Worm (Caenorhabditis elegans) whole organism, early embryonic: ENCODE results near the gene F39E9.6.
"Not testable (repeated sequence)": the region's sequence is repeated elsewhere in the genome, so short reads cannot be mapped to it uniquely, and the experiment has no call there.

Source experiments
- B0310.2 ChIP-seq: sonication (generic microtip); optimal IDR thresholded peaks from 2 replicates; lab custom pipeline; 2016; ENCODE audit warnings: mild to moderate bottlenecking, missing genetic modification characterization, missing compliant biosample characterization
- F13C5.2 ChIP-seq: sonication (generic microtip); optimal IDR thresholded peaks from 2 replicates; lab custom pipeline; 2017; ENCODE audit warnings: mild to moderate bottlenecking, missing genetic modification characterization, inconsistent platforms, missing compliant biosample characterization
- aly-1 ChIP-seq: sonication (generic microtip); optimal IDR thresholded peaks from 2 replicates; lab custom pipeline; 2016; ENCODE audit warnings: missing genetic modification characterization, missing compliant biosample characterization
- ama-1 ChIP-seq: fragments of 150-350 bp; optimal IDR thresholded peaks from 2 replicates; lab custom pipeline; 2014
- ceh-13 ChIP-seq: fragments of 200-800 bp; sonication (Bioruptor generic); optimal IDR thresholded peaks from 2 replicates; lab custom pipeline; 2018; ENCODE audit warnings: mild to moderate bottlenecking, missing genetic modification characterization, missing compliant biosample characterization
- ceh-36 ChIP-seq: sonication (generic microtip); optimal IDR thresholded peaks from 2 replicates; lab custom pipeline; 2016; ENCODE audit warnings: missing genetic modification characterization, inconsistent platforms, missing compliant biosample characterization
- ets-7 ChIP-seq: sonication (generic microtip); optimal IDR thresholded peaks from 2 replicates; lab custom pipeline; 2016; ENCODE audit warnings: missing genotype, missing genetic modification characterization, missing compliant biosample characterization
- flt-1 ChIP-seq: fragments of 200-800 bp; sonication (Bioruptor generic); IDR thresholded peaks from 2 replicates; pipeline ENCODE4 v1.3.6; 2022; ENCODE audit warnings: missing genetic modification characterization, missing compliant biosample characterization
- hmbx-1 ChIP-seq: sonication (generic microtip); optimal IDR thresholded peaks from 2 replicates; lab custom pipeline; 2016; ENCODE audit warnings: mild to moderate bottlenecking, missing genetic modification characterization, missing compliant biosample characterization
- hmg-4 ChIP-seq: fragments of 200-800 bp; sonication (Bioruptor generic); optimal IDR thresholded peaks from 2 replicates; lab custom pipeline; 2018; ENCODE audit warnings: mild to moderate bottlenecking, missing genetic modification characterization, missing compliant biosample characterization
- hnd-1 ChIP-seq: sonication (generic microtip); optimal IDR thresholded peaks from 2 replicates; lab custom pipeline; 2016; ENCODE audit warnings: missing genetic modification characterization, missing compliant biosample characterization
- pes-1 ChIP-seq: fragments of 200-800 bp; sonication (Bioruptor generic); IDR thresholded peaks from 2 replicates; pipeline ENCODE4 v1.3.6; 2022; ENCODE audit warnings: missing genetic modification reagents, missing genetic modification characterization, missing compliant biosample characterization
- scrt-1 ChIP-seq: fragments of 200-800 bp; sonication (Bioruptor generic); IDR thresholded peaks from 2 replicates; pipeline ENCODE4 v1.3.6; 2022; ENCODE audit warnings: missing genetic modification characterization, missing compliant biosample characterization
- sea-1 ChIP-seq: fragments of 200-800 bp; sonication (Bioruptor generic); conservative IDR thresholded peaks from 2 replicates; pipeline ENCODE4 v1.3.6; 2022; ENCODE audit warnings: missing genetic modification characterization, missing compliant biosample characterization
- tbx-11 ChIP-seq: fragments of 200-800 bp; sonication (Bioruptor generic); IDR thresholded peaks from 2 replicates; pipeline ENCODE4 v1.3.6; 2022; ENCODE audit warnings: missing genetic modification characterization, missing compliant biosample characterization
- tbx-37 ChIP-seq: fragments of 200-800 bp; sonication (Bioruptor generic); conservative IDR thresholded peaks from 2 replicates; pipeline ENCODE4 v1.3.6; 2022; ENCODE audit warnings: missing genetic modification reagents, missing genetic modification characterization, missing compliant biosample characterization
- tra-4 ChIP-seq: sonication (generic microtip); optimal IDR thresholded peaks from 2 replicates; lab custom pipeline; 2017; ENCODE audit warnings: missing genetic modification characterization, missing compliant biosample characterization

Gene F39E9.6

ce11 chrII:3296644-3297043, 16.7 kb downstream of the F39E9.6 start, which contains the start of gene btb-16:
Gene btb-16, plus strand, starts transcription at chrII:3296883.
- TF ChIP-seq ceh-36 (tag; lab: Kevin White, UChicago) (no peak), tbx-11 (GFP tag; lab: Robert Waterston, UW) (no peak), ets-7 (tag; lab: Kevin White, UChicago) (no peak), tra-4 (tag; lab: Kevin White, UChicago) (no peak), scrt-1 (GFP tag; lab: Robert Waterston, UW) (no peak), tbx-37 (GFP tag; lab: Robert Waterston, UW) (no peak), ceh-13 (GFP tag; lab: Kevin White, UChicago) (no peak)

- TF ChIP-seq ama-1 (lab: Kevin White, UChicago) (no peak), tra-4 (tag; lab: Kevin White, UChicago) (no peak), hmbx-1 (tag; lab: Kevin White, UChicago) (no peak), flt-1 (GFP tag; lab: Robert Waterston, UW) (no peak), hmg-4 (no peak)
Measured at ce11 chrII:3295193-3295592, 18.1 kb downstream of the F39E9.6 start, which contains the start of gene btb-17. Gene btb-17, plus strand, starts transcription at chrII:3295405.

- TF ChIP-seq tra-4 (tag; lab: Kevin White, UChicago); flt-1 (GFP tag; lab: Robert Waterston, UW); ceh-36 (tag; lab: Kevin White, UChicago): not testable (repeated sequence)
Measured at ce11 chrII:3290544-3290943, 22.8 kb downstream of the F39E9.6 start, which contains the start of gene F39E9.14. Gene F39E9.14, minus strand, starts transcription at chrII:3290644.

- TF ChIP-seq sea-1 (GFP tag; lab: Robert Waterston, UW) (no peak), tbx-37 (GFP tag; lab: Robert Waterston, UW) (no peak), scrt-1 (GFP tag; lab: Robert Waterston, UW) (no peak), tbx-11 (GFP tag; lab: Robert Waterston, UW) (no peak), tra-4 (tag; lab: Kevin White, UChicago) (no peak), ets-7 (tag; lab: Kevin White, UChicago) (no peak)
Measured at ce11 chrII:3287073-3287472, 26.3 kb downstream of the F39E9.6 start, which contains the start of gene sri-63. Gene sri-63, plus strand, starts transcription at chrII:3287373.

- TF ChIP-seq hnd-1 (tag; lab: Kevin White, UChicago) (no peak), pes-1 (GFP tag; lab: Robert Waterston, UW) (no peak), ama-1 (lab: Kevin White, UChicago) (no peak), F13C5.2 (tag; lab: Kevin White, UChicago) (no peak), tbx-37 (GFP tag; lab: Robert Waterston, UW) (no peak), flt-1 (GFP tag; lab: Robert Waterston, UW) (no peak), sea-1 (GFP tag; lab: Robert Waterston, UW) (no peak), B0310.2 (no peak), tra-4 (tag; lab: Kevin White, UChicago) (no peak), hmg-4 (no peak), scrt-1 (GFP tag; lab: Robert Waterston, UW) (no peak), ceh-36 (tag; lab: Kevin White, UChicago) (no peak), hmbx-1 (tag; lab: Kevin White, UChicago) (no peak), tbx-11 (GFP tag; lab: Robert Waterston, UW) (no peak), ets-7 (tag; lab: Kevin White, UChicago) (no peak), aly-1 (tag; lab: Kevin White, UChicago) (no peak), ceh-13 (GFP tag; lab: Kevin White, UChicago) (no peak)
Measured at ce11 chrII:3284558-3284957, 28.8 kb downstream of the F39E9.6 start, which contains the start of gene scl-15. Gene scl-15, minus strand, starts transcription at chrII:3284658.

- TF ChIP-seq flt-1 (GFP tag; lab: Robert Waterston, UW), result no peak
- no peak for TF ChIP-seq aly-1 (tag; lab: Kevin White, UChicago)
- no peak for TF ChIP-seq hnd-1 (tag; lab: Kevin White, UChicago)
- TF ChIP-seq F13C5.2 (tag; lab: Kevin White, UChicago), result no peak
Measured at ce11 chrII:3282353-3282752, 31.0 kb downstream of the F39E9.6 start, which contains the start of gene nep-13. Gene nep-13, plus strand, starts transcription at chrII:3282653.

ce11 chrII:3278634-3279033, 34.7 kb downstream of the F39E9.6 start, which contains the start of gene wht-4:
Gene wht-4, plus strand, starts transcription at chrII:3278934.
- TF ChIP-seq F13C5.2 (tag; lab: Kevin White, UChicago) (no peak), flt-1 (GFP tag; lab: Robert Waterston, UW) (no peak), tbx-11 (GFP tag; lab: Robert Waterston, UW) (no peak), scrt-1 (GFP tag; lab: Robert Waterston, UW) (no peak), pes-1 (GFP tag; lab: Robert Waterston, UW) (no peak), ceh-36 (tag; lab: Kevin White, UChicago) (no peak), tra-4 (tag; lab: Kevin White, UChicago) (no peak), ama-1 (lab: Kevin White, UChicago) (no peak), aly-1 (tag; lab: Kevin White, UChicago) (no peak), ceh-13 (GFP tag; lab: Kevin White, UChicago) (no peak), ets-7 (tag; lab: Kevin White, UChicago) (no peak)

- TF ChIP-seq hmbx-1 (tag; lab: Kevin White, UChicago) (no peak), scrt-1 (GFP tag; lab: Robert Waterston, UW) (no peak), pes-1 (GFP tag; lab: Robert Waterston, UW) (no peak), F13C5.2 (tag; lab: Kevin White, UChicago) (no peak), ama-1 (lab: Kevin White, UChicago) (no peak)
Measured at ce11 chrII:3277686-3278085, 35.7 kb downstream of the F39E9.6 start, which contains the start of gene F02E11.4. Gene F02E11.4, minus strand, starts transcription at chrII:3277786.
